Fruit fly (Drosophila melanogaster): Measurements from ENCODE around the gene Dred.
A peak's percentile ranks its signal among the peaks of the same experiment; 100 is the strongest.

Gene Dred

dm6 chr3L:19544105-19544504, at the start of gene Dred, which contains the start of gene CG46434:
TSS of gene Dred (minus strand) at chr3L:19544205.
TSS of gene CG46434 (minus strand) at chr3L:19544205.
- TF ChIP-seq achi (GFP tag; optimal IDR thresholded peaks at IDR 0.05) (no peak), CG6808 (GFP tag; optimal IDR thresholded peaks at IDR 0.05) (no peak), CG34406 (GFP tag; optimal IDR thresholded peaks at IDR 0.05) (no peak), CG1621 (tag; optimal IDR thresholded peaks at IDR 0.05) (no peak), Sox14 (GFP tag; optimal IDR thresholded peaks at IDR 0.05) (no peak), Eip75B (GFP tag; optimal IDR thresholded peaks at IDR 0.05) (no peak), Sox15 (GFP tag; optimal IDR thresholded peaks at IDR 0.05) (no peak), CG11902 (GFP tag; optimal IDR thresholded peaks at IDR 0.05) (no peak), dac (GFP tag; optimal IDR thresholded peaks at IDR 0.05) (no peak), OdsH (GFP tag; optimal IDR thresholded peaks at IDR 0.05) (no peak)

dm6 chr3L:19590422-19590821, 46.4 kb upstream of the Dred start, which contains the start of gene CG14100:
TSS of gene CG14100 (minus strand) at chr3L:19590524.
- TF ChIP-seq Eip75B (GFP tag; optimal IDR thresholded peaks at IDR 0.05) = peak; percentile 100
- peak; percentile 100 for TF ChIP-seq Lpt (GFP tag; optimal IDR thresholded peaks at IDR 0.05)
- peak; percentile 100 for TF ChIP-seq Eip78C (GFP tag)
- peak; percentile 99 for TF ChIP-seq fd85E (GFP tag; optimal IDR thresholded peaks at IDR 0.05)
- peak; percentile 100 for TF ChIP-seq topi (GFP tag; optimal IDR thresholded peaks at IDR 0.05)
- TF ChIP-seq CG8319 (GFP tag; optimal IDR thresholded peaks at IDR 0.05) = peak; percentile 100
- peak; percentile 100 for TF ChIP-seq vri (GFP tag; optimal IDR thresholded peaks at IDR 0.05)
- peak; percentile 99 for TF ChIP-seq dsx (GFP tag; optimal IDR thresholded peaks at IDR 0.05; ENCODE audit: poor library complexity, severe bottlenecking)
- TF ChIP-seq achi (GFP tag; optimal IDR thresholded peaks at IDR 0.05) = peak; percentile 100
- peak; percentile 99 for TF ChIP-seq CG6808 (GFP tag; optimal IDR thresholded peaks at IDR 0.05)
- peak; percentile 100 for TF ChIP-seq svp (GFP tag)
- peak; percentile 100 for TF ChIP-seq CG34406 (GFP tag; optimal IDR thresholded peaks at IDR 0.05)
- TF ChIP-seq esn (GFP tag; optimal IDR thresholded peaks at IDR 0.05) = peak; percentile 100
- peak; percentile 100 for TF ChIP-seq Gug (GFP tag; IDR thresholded peaks at IDR 0.05)
- peak; percentile 100 for TF ChIP-seq Ets96B (tag; optimal IDR thresholded peaks at IDR 0.05)
- peak; percentile 100 for TF ChIP-seq CG9139 (GFP tag; optimal IDR thresholded peaks at IDR 0.05)
- TF ChIP-seq CG31627 (GFP tag; optimal IDR thresholded peaks at IDR 0.05) = peak; percentile 100
- peak; percentile 100 for TF ChIP-seq CG8119 (GFP tag; IDR thresholded peaks at IDR 0.05)
- peak; percentile 100 for TF ChIP-seq pdm3 (GFP tag; optimal IDR thresholded peaks at IDR 0.05)
- peak; percentile 100 for TF ChIP-seq cyc (GFP tag; optimal IDR thresholded peaks at IDR 0.05)
- peak; percentile 100 for TF ChIP-seq CG4318 (GFP tag; optimal IDR thresholded peaks at IDR 0.05)
- TF ChIP-seq Ets21C (GFP tag; optimal IDR thresholded peaks at IDR 0.05) = peak; percentile 100
- TF ChIP-seq CG10669 (GFP tag; optimal IDR thresholded peaks at IDR 0.05) = peak; percentile 100
- TF ChIP-seq lz (GFP tag; optimal IDR thresholded peaks at IDR 0.05) = peak; percentile 100
- peak; percentile 100 for TF ChIP-seq Smox (GFP tag; optimal IDR thresholded peaks at IDR 0.05)
- TF ChIP-seq CG11294 (GFP tag; IDR thresholded peaks at IDR 0.05) = peak; percentile 100
- TF ChIP-seq spab (GFP tag; optimal IDR thresholded peaks at IDR 0.05) = peak; percentile 100
- peak; percentile 100 for TF ChIP-seq CG6163 (GFP tag; IDR thresholded peaks at IDR 0.05)
- TF ChIP-seq Eip93F (GFP tag; optimal IDR thresholded peaks at IDR 0.05) = peak; percentile 100
- peak; percentile 100 for TF ChIP-seq Met (GFP tag; optimal IDR thresholded peaks at IDR 0.05)
- peak; percentile 100 for TF ChIP-seq Hr4 (GFP tag; optimal IDR thresholded peaks at IDR 0.05)
- peak; percentile 100 for TF ChIP-seq CG3919 (GFP tag; optimal IDR thresholded peaks at IDR 0.05)
- TF ChIP-seq CG32006 (GFP tag; optimal IDR thresholded peaks at IDR 0.05) = peak; percentile 100
- TF ChIP-seq CG6854 (GFP tag; optimal IDR thresholded peaks at IDR 0.05) = peak; percentile 100
- TF ChIP-seq salr (GFP tag; optimal IDR thresholded peaks at IDR 0.05) = peak; percentile 100
- TF ChIP-seq Sox14 (GFP tag; optimal IDR thresholded peaks at IDR 0.05) = peak; percentile 100
- TF ChIP-seq acj6 (GFP tag; optimal IDR thresholded peaks at IDR 0.05) = peak; percentile 100
- TF ChIP-seq Hr38 (GFP tag; optimal IDR thresholded peaks at IDR 0.05) = peak; percentile 100
- TF ChIP-seq CG7368 (GFP tag; optimal IDR thresholded peaks at IDR 0.05) = peak; percentile 100
- TF ChIP-seq fkh (GFP tag; optimal IDR thresholded peaks at IDR 0.05) = peak; percentile 100
- peak; percentile 100 for TF ChIP-seq ss (GFP tag; optimal IDR thresholded peaks at IDR 0.05)
- TF ChIP-seq CG11902 (GFP tag; optimal IDR thresholded peaks at IDR 0.05) = peak; percentile 100
- peak; percentile 100 for TF ChIP-seq CG6276 (GFP tag; optimal IDR thresholded peaks at IDR 0.05)
- peak; percentile 100 for TF ChIP-seq CG6792 (GFP tag; optimal IDR thresholded peaks at IDR 0.05)
- TF ChIP-seq CG15336 (GFP tag; IDR thresholded peaks at IDR 0.05) = peak; percentile 100

Data from whole organism, prepupa.